Worm (Caenorhabditis elegans) whole organism, L4 larva: ENCODE results near the gene vgln-1.

Experiments
- egl-43 ChIP-seq: fragments of 200-800 bp; sonication (Bioruptor generic); IDR thresholded peaks from 2 replicates; pipeline ENCODE4 v1.3.6; 2022; ENCODE audit warnings: missing genetic modification reagents, missing genetic modification characterization, missing compliant biosample characterization
- nhr-11 ChIP-seq: fragments of 150-350 bp; optimal IDR thresholded peaks from 2 replicates; lab custom pipeline; 2014; ENCODE audit warnings: missing biosample characterization, missing genetic modification characterization

The vgln-1 gene

ce11 chrII:9838260-9838935, 52.5 kb downstream of the vgln-1 start, which contains the start of gene arrd-4:
Gene arrd-4 (minus strand): TSS chrII:9838310.
- TF ChIP-seq nhr-11 (tag; lab: Kevin White, UChicago), result peak; percentile 66
- TF ChIP-seq egl-43 (GFP tag; lab: Robert Waterston, UW), result no peak
